Worm (Caenorhabditis elegans) whole organism, L4 larva: Measurements from ENCODE around the gene B0361.3.

ENCODE experiments used
- F44E2.7 ChIP-seq: fragments of 200-800 bp; sonication (Bioruptor generic); IDR thresholded peaks from 2 replicates; pipeline ENCODE4 v2.1.2; 2022; ENCODE audit warnings: missing genetic modification characterization, missing compliant biosample characterization
- daf-8 ChIP-seq: fragments of 200-800 bp; sonication (Bioruptor generic); IDR thresholded peaks from 2 replicates; pipeline ENCODE4 v1.3.6; 2022; ENCODE audit warnings: missing genetic modification characterization, missing compliant biosample characterization
- lin-15B ChIP-seq: fragments of 150-350 bp; sonication (generic microtip); optimal IDR thresholded peaks from 3 replicates; lab custom pipeline; 2014; ENCODE audit warnings: missing biosample characterization, missing genetic modification characterization
- nhr-77 ChIP-seq: fragments of 150-350 bp; optimal IDR thresholded peaks from 2 replicates; lab custom pipeline; 2014; ENCODE audit warnings: missing biosample characterization, missing genetic modification characterization

ce11 chrIII:7275296-7275695 lies 6.0 kb upstream of the B0361.3 start, which contains the start of gene psd-1:
- TF ChIP-seq nhr-77 = no peak
- TF ChIP-seq lin-15B = no peak
- TF ChIP-seq F44E2.7 (GFP tag; lab: Robert Waterston, UW) = no peak
- TF ChIP-seq daf-8 (GFP tag; lab: Robert Waterston, UW) = no peak
